Fruit fly (Drosophila melanogaster): ENCODE data around the gene Akap200.
A peak's percentile ranks its signal among the peaks of the same experiment; 100 is the strongest.

Akap200 gene

dm6 chr2L:8371354-8371937, 44.0 kb upstream of the Akap200 start (continued):
- no peak for TF ChIP-seq cato (GFP tag; optimal IDR thresholded peaks at IDR 0.05; ENCODE audit: borderline replicate concordance)
- TF ChIP-seq NC2β (GFP tag; optimal IDR thresholded peaks at IDR 0.05): no peak
- TF ChIP-seq seq (GFP tag; IDR thresholded peaks at IDR 0.05): no peak
- peak; percentile 4 for TF ChIP-seq CG8388 (GFP tag; optimal IDR thresholded peaks at IDR 0.05)
- no peak for TF ChIP-seq CG3726 (GFP tag; IDR thresholded peaks at IDR 0.05)
- no peak for TF ChIP-seq Tbp (GFP tag; optimal IDR thresholded peaks at IDR 0.05)
- TF ChIP-seq BtbVII (GFP tag; optimal IDR thresholded peaks at IDR 0.05): peak; percentile 24
- no peak for TF ChIP-seq z (GFP tag; IDR thresholded peaks at IDR 0.05)
- no peak for TF ChIP-seq tll (GFP tag; optimal IDR thresholded peaks at IDR 0.05)
- TF ChIP-seq bigmax (GFP tag; optimal IDR thresholded peaks at IDR 0.05): no peak
- peak; percentile 38 for TF ChIP-seq CG8924 (tag; optimal IDR thresholded peaks at IDR 0.05)
- no peak for TF ChIP-seq Hey (tag; optimal IDR thresholded peaks at IDR 0.05)
- TF ChIP-seq CG14667 (GFP tag; IDR thresholded peaks at IDR 0.05): no peak
- no peak for TF ChIP-seq Dip2 (GFP tag; IDR thresholded peaks at IDR 0.05)
- TF ChIP-seq Dbx (GFP tag; IDR thresholded peaks at IDR 0.05): no peak
- TF ChIP-seq hth (optimal IDR thresholded peaks at IDR 0.05): no peak
- no peak for TF ChIP-seq klu (GFP tag; IDR thresholded peaks at IDR 0.05)
- TF ChIP-seq Drgx (GFP tag; IDR thresholded peaks at IDR 0.05): peak; percentile 41; the same call in 1 of the 2 replicates
- TF ChIP-seq CG31388 (GFP tag; optimal IDR thresholded peaks at IDR 0.05): no peak
- TF ChIP-seq Neu2 (GFP tag; optimal IDR thresholded peaks at IDR 0.05; ENCODE audit: borderline replicate concordance): no peak
- no peak for TF ChIP-seq mld (GFP tag; IDR thresholded peaks at IDR 0.05; ENCODE audit: partially characterized antibody)
- no peak for TF ChIP-seq corto (GFP tag; optimal IDR thresholded peaks at IDR 0.05)
- no peak for TF ChIP-seq CG17186 (GFP tag; optimal IDR thresholded peaks at IDR 0.05)
- TF ChIP-seq YL-1 (GFP tag; optimal IDR thresholded peaks at IDR 0.05): no peak
- TF ChIP-seq CG31224 (GFP tag; IDR thresholded peaks at IDR 0.05): no peak
- TF ChIP-seq CG13424 (tag; optimal IDR thresholded peaks at IDR 0.05): peak; percentile 22
- TF ChIP-seq peb (GFP tag; IDR thresholded peaks at IDR 0.05): no peak
- TF ChIP-seq tx (GFP tag; optimal IDR thresholded peaks at IDR 0.05): no peak
- TF ChIP-seq dmrt11E (tag; optimal IDR thresholded peaks at IDR 0.05): no peak
- TF ChIP-seq Ada2b (GFP tag; IDR thresholded peaks at IDR 0.05): no peak
- no peak for TF ChIP-seq Hr3 (GFP tag; optimal IDR thresholded peaks at IDR 0.05)
- TF ChIP-seq CG4707 (GFP tag; optimal IDR thresholded peaks at IDR 0.05): no peak
- no peak for TF ChIP-seq CG32532 (GFP tag; IDR thresholded peaks at IDR 0.05)
- TF ChIP-seq otp (GFP tag; IDR thresholded peaks at IDR 0.05): no peak
- no peak for TF ChIP-seq fu2 (GFP tag; optimal IDR thresholded peaks at IDR 0.05)
- TF ChIP-seq NFAT (GFP tag; IDR thresholded peaks at IDR 0.05): no peak
- TF ChIP-seq CG34422 (GFP tag; IDR thresholded peaks at IDR 0.05): no peak
- no peak for TF ChIP-seq sima (GFP tag; optimal IDR thresholded peaks at IDR 0.05)
- no peak for TF ChIP-seq aop (GFP tag; IDR thresholded peaks at IDR 0.05)
- no peak for TF ChIP-seq ara (GFP tag; IDR thresholded peaks at IDR 0.05)
- peak; percentile 65 for TF ChIP-seq CG2678 (tag; optimal IDR thresholded peaks at IDR 0.05)
- peak; percentile 19 for TF ChIP-seq Sox100B (GFP tag; optimal IDR thresholded peaks at IDR 0.05)
- no peak for TF ChIP-seq Six4 (GFP tag; optimal IDR thresholded peaks at IDR 0.05)
- no peak for TF ChIP-seq br (optimal IDR thresholded peaks at IDR 0.05)
- TF ChIP-seq nom (GFP tag; optimal IDR thresholded peaks at IDR 0.05): no peak
- no peak for TF ChIP-seq CG2199 (GFP tag; IDR thresholded peaks at IDR 0.05)
- TF ChIP-seq Dfd (GFP tag; optimal IDR thresholded peaks at IDR 0.05): no peak
- TF ChIP-seq CG9215 (GFP tag; IDR thresholded peaks at IDR 0.05): no peak
- no peak for TF ChIP-seq Lpt (GFP tag; optimal IDR thresholded peaks at IDR 0.05)
- TF ChIP-seq gsb-n (tag; optimal IDR thresholded peaks at IDR 0.05): no peak
- TF ChIP-seq Hr51 (GFP tag; optimal IDR thresholded peaks at IDR 0.05): peak in 1 of 2 experiments; percentile 52
- TF ChIP-seq Hmr (GFP tag; optimal IDR thresholded peaks at IDR 0.05): no peak

All from whole organism, embryonic.